Fruit fly (Drosophila melanogaster): ENCODE data around the gene amx.

The amx gene

dm6 chrX:9251212-9251877, 4.2 kb upstream of the amx start (continued):
- no peak for TF ChIP-seq Hand (GFP tag; optimal IDR thresholded peaks at IDR 0.05)
- no peak for TF ChIP-seq Atf3 (GFP tag; optimal IDR thresholded peaks at IDR 0.05)
- TF ChIP-seq pum (GFP tag; optimal IDR thresholded peaks at IDR 0.05), result peak; percentile 12
- TF ChIP-seq nerfin-1 (tag; optimal IDR thresholded peaks at IDR 0.05), result no peak
- TF ChIP-seq Oaz (GFP tag; IDR thresholded peaks at IDR 0.05), result no peak
- TF ChIP-seq CG3407 (GFP tag; optimal IDR thresholded peaks at IDR 0.05), result no peak
- no peak for TF ChIP-seq Ravus (GFP tag; IDR thresholded peaks at IDR 0.05)
- TF ChIP-seq BEAF-32 (GFP tag; optimal IDR thresholded peaks at IDR 0.05), result no peak
- no peak for TF ChIP-seq CG18011 (GFP tag; optimal IDR thresholded peaks at IDR 0.05)
- TF ChIP-seq Camta (GFP tag; optimal IDR thresholded peaks at IDR 0.05), result peak; percentile 7
- TF ChIP-seq CG4617 (GFP tag; optimal IDR thresholded peaks at IDR 0.05; ENCODE audit: borderline replicate concordance), result no peak
- TF ChIP-seq Ets65A (GFP tag), result peak; percentile 85
- no peak; the same call in 1 of the 2 replicates for TF ChIP-seq dati (GFP tag; IDR thresholded peaks at IDR 0.05)
- TF ChIP-seq btn (GFP tag; optimal IDR thresholded peaks at IDR 0.05), result peak; percentile 27
- TF ChIP-seq CG13123 (GFP tag; optimal IDR thresholded peaks at IDR 0.05), result no peak
- no peak for TF ChIP-seq CG8924 (tag; optimal IDR thresholded peaks at IDR 0.05)
- no peak for TF ChIP-seq H15 (GFP tag; IDR thresholded peaks at IDR 0.05)
- TF ChIP-seq ara (GFP tag; IDR thresholded peaks at IDR 0.05), result no peak
- TF ChIP-seq CG10431 (GFP tag; optimal IDR thresholded peaks at IDR 0.05), result no peak
- no peak for TF ChIP-seq sima (GFP tag; optimal IDR thresholded peaks at IDR 0.05)
- no peak for TF ChIP-seq CG8089 (GFP tag; optimal IDR thresholded peaks at IDR 0.05)
- TF ChIP-seq CG2875 (GFP tag; optimal IDR thresholded peaks at IDR 0.05), result no peak
- peak; percentile 85 for TF ChIP-seq Med (GFP tag)
- TF ChIP-seq gsb (GFP tag; IDR thresholded peaks at IDR 0.05), result no peak
- TF ChIP-seq inv (GFP tag; IDR thresholded peaks at IDR 0.05; ENCODE audit: partially characterized antibody), result no peak
- TF ChIP-seq oc (tag; optimal IDR thresholded peaks at IDR 0.05), result no peak
- TF ChIP-seq CG8388 (GFP tag; optimal IDR thresholded peaks at IDR 0.05), result peak; percentile 11
- peak; percentile 27 for TF ChIP-seq nmo (GFP tag; optimal IDR thresholded peaks at IDR 0.05)
- no peak for TF ChIP-seq CG11456 (GFP tag; IDR thresholded peaks at IDR 0.05)
- no peak for TF ChIP-seq Bgb (GFP tag; IDR thresholded peaks at IDR 0.05; ENCODE audit: partially characterized antibody)
- peak; percentile 43; the same call in 1 of the 2 replicates for TF ChIP-seq stc (GFP tag; IDR thresholded peaks at IDR 0.05)
- 0 out of 3 replicates have a peak, but pooled peaks have one; percentile 42 for TF ChIP-seq CG2199 (GFP tag; IDR thresholded peaks at IDR 0.05)
- no peak for TF ChIP-seq mld (GFP tag; IDR thresholded peaks at IDR 0.05; ENCODE audit: partially characterized antibody)
- no peak for TF ChIP-seq CG10147 (GFP tag; optimal IDR thresholded peaks at IDR 0.05)
- TF ChIP-seq pan (optimal IDR thresholded peaks at IDR 0.05), result no peak
- no peak for TF ChIP-seq pan (GFP tag; optimal IDR thresholded peaks at IDR 0.05 in 1 of 2, IDR thresholded peaks at IDR 0.05 in 1 of 2)
- TF ChIP-seq Ssrp (tag; optimal IDR thresholded peaks at IDR 0.05), result no peak
- 0 out of 2 replicates have a peak, but pooled peaks have one; percentile 33 for TF ChIP-seq sob (GFP tag; IDR thresholded peaks at IDR 0.05)
- TF ChIP-seq hbn (GFP tag; IDR thresholded peaks at IDR 0.05; ENCODE audit: partially characterized antibody), result no peak
- TF ChIP-seq Abd-B (GFP tag; optimal IDR thresholded peaks at IDR 0.05), result no peak
- TF ChIP-seq TFAM (GFP tag; optimal IDR thresholded peaks at IDR 0.05), result no peak
- TF ChIP-seq CG15696 (tag; optimal IDR thresholded peaks at IDR 0.05), result no peak
- no peak for TF ChIP-seq CG14965 (GFP tag; optimal IDR thresholded peaks at IDR 0.05; ENCODE audit: borderline replicate concordance)
- no peak for TF ChIP-seq ewg (GFP tag; optimal IDR thresholded peaks at IDR 0.05)
- TF ChIP-seq CG14441 (GFP tag; IDR thresholded peaks at IDR 0.05), result peak; percentile 52
- TF ChIP-seq CG32532 (GFP tag; IDR thresholded peaks at IDR 0.05), result no peak
- no peak for TF ChIP-seq Elba2 (GFP tag; optimal IDR thresholded peaks at IDR 0.05)
- no peak for TF ChIP-seq Kr (GFP tag; optimal IDR thresholded peaks at IDR 0.05)
- TF ChIP-seq maf-S (GFP tag; optimal IDR thresholded peaks at IDR 0.05), result no peak
- TF ChIP-seq ase (GFP tag; IDR thresholded peaks at IDR 0.05), result 0 out of 3 replicates have a peak, but pooled peaks have one; percentile 41

Measured in whole organism, embryonic.